Worm (Caenorhabditis elegans) whole organism, L4/young adult: ENCODE results near the gene srh-220.

Experiments used
- W03F9.2 ChIP-seq: fragments of 150-350 bp; optimal IDR thresholded peaks from 2 replicates; lab custom pipeline; 2014; ENCODE audit warnings: missing biosample characterization, missing genetic modification characterization
- dao-5 ChIP-seq: sonication (generic microtip); optimal IDR thresholded peaks from 2 replicates; lab custom pipeline; 2016; ENCODE audit warnings: missing genotype, missing genetic modification characterization, moderate library complexity, missing compliant biosample characterization
- him-1 ChIP-seq: sonication (generic microtip); optimal IDR thresholded peaks from 2 replicates; lab custom pipeline; 2016; ENCODE audit warnings: missing genotype, missing genetic modification reagents, missing genetic modification characterization, missing compliant biosample characterization

Gene srh-220

ce11 chrIV:4009923-4010322 lies 32.1 kb upstream of the srh-220 start:
- no peak for TF ChIP-seq W03F9.2 (tag; lab: Kevin White, UChicago)
- no peak for TF ChIP-seq him-1 (tag; lab: Kevin White, UChicago)
- no peak for TF ChIP-seq dao-5 (tag; lab: Kevin White, UChicago)

- TF ChIP-seq W03F9.2 (tag; lab: Kevin White, UChicago) (no peak), him-1 (tag; lab: Kevin White, UChicago) (no peak), dao-5 (tag; lab: Kevin White, UChicago) (no peak)
Measured at ce11 chrIV:4008440-4008839, 30.6 kb upstream of the srh-220 start.

- TF ChIP-seq dao-5 (tag; lab: Kevin White, UChicago) = no peak
- TF ChIP-seq him-1 (tag; lab: Kevin White, UChicago) = peak; percentile 24
Measured at ce11 chrIV:4007697-4008096, 29.9 kb upstream of the srh-220 start, which contains the start of gene W02C12.2. W02C12.2 (minus strand) TSS chrIV:4007973.

ce11 chrIV:4005166-4005565 lies 27.4 kb upstream of the srh-220 start:
- no peak for TF ChIP-seq dao-5 (tag; lab: Kevin White, UChicago)
- no peak for TF ChIP-seq him-1 (tag; lab: Kevin White, UChicago)

ce11 chrIV:4004221-4004620 lies 26.4 kb upstream of the srh-220 start:
- TF ChIP-seq W03F9.2 (tag; lab: Kevin White, UChicago) = no peak

- no peak for TF ChIP-seq him-1 (tag; lab: Kevin White, UChicago)
- TF ChIP-seq dao-5 (tag; lab: Kevin White, UChicago) = no peak
- no peak for TF ChIP-seq W03F9.2 (tag; lab: Kevin White, UChicago)
Measured at ce11 chrIV:3999662-4000061, 21.8 kb upstream of the srh-220 start.

ce11 chrIV:3998517-3998916 lies 20.7 kb upstream of the srh-220 start, which contains the start of gene F47C12.8:
F47C12.8 (minus strand) TSS chrIV:3998617.
- TF ChIP-seq W03F9.2 (tag; lab: Kevin White, UChicago) (no peak), dao-5 (tag; lab: Kevin White, UChicago) (no peak), him-1 (tag; lab: Kevin White, UChicago) (no peak)

ce11 chrIV:3995384-3995783 lies 17.6 kb upstream of the srh-220 start, which contains the start of gene F47C12.7:
F47C12.7 (minus strand) TSS chrIV:3995484.
- no peak for TF ChIP-seq him-1 (tag; lab: Kevin White, UChicago)
- TF ChIP-seq W03F9.2 (tag; lab: Kevin White, UChicago) = no peak
- no peak for TF ChIP-seq dao-5 (tag; lab: Kevin White, UChicago)

ce11 chrIV:3994318-3994717 lies 16.5 kb upstream of the srh-220 start, which contains the start of gene F47C12.13:
F47C12.13 (minus strand) TSS chrIV:3994418.
- no peak for TF ChIP-seq him-1 (tag; lab: Kevin White, UChicago)

ce11 chrIV:3993292-3993691 lies 15.5 kb upstream of the srh-220 start, which contains the start of gene F47C12.6:
F47C12.6 (minus strand) TSS chrIV:3993392.
- no peak for TF ChIP-seq him-1 (tag; lab: Kevin White, UChicago)
- no peak for TF ChIP-seq dao-5 (tag; lab: Kevin White, UChicago)
- no peak for TF ChIP-seq W03F9.2 (tag; lab: Kevin White, UChicago)

- no peak for TF ChIP-seq dao-5 (tag; lab: Kevin White, UChicago)
- TF ChIP-seq him-1 (tag; lab: Kevin White, UChicago) = no peak
- TF ChIP-seq W03F9.2 (tag; lab: Kevin White, UChicago) = no peak
Measured at ce11 chrIV:3988638-3989152, 10.9 kb upstream of the srh-220 start, which contains the start of gene clec-78. clec-78 (plus strand) TSS chrIV:3989102.

ce11 chrIV:3988132-3988531 lies 10.3 kb upstream of the srh-220 start:
- TF ChIP-seq him-1 (tag; lab: Kevin White, UChicago) (no peak), dao-5 (tag; lab: Kevin White, UChicago) (no peak), W03F9.2 (tag; lab: Kevin White, UChicago) (no peak)

ce11 chrIV:3981601-3982000 lies 3.8 kb upstream of the srh-220 start, which contains the start of gene srh-223:
srh-223 (plus strand) TSS chrIV:3981901.
- TF ChIP-seq him-1 (tag; lab: Kevin White, UChicago) (no peak), W03F9.2 (tag; lab: Kevin White, UChicago) (no peak), dao-5 (tag; lab: Kevin White, UChicago) (no peak)

- TF ChIP-seq dao-5 (tag; lab: Kevin White, UChicago) (no peak), him-1 (tag; lab: Kevin White, UChicago) (no peak), W03F9.2 (tag; lab: Kevin White, UChicago) (no peak)
Measured at ce11 chrIV:3979525-3979924, 1.7 kb upstream of the srh-220 start, which contains the start of gene srh-222. srh-222 (plus strand) TSS chrIV:3979825.
